Worm (Caenorhabditis elegans) whole organism, early embryonic: Measurements from ENCODE around the gene Y38F1A.7.

ENCODE experiments used
- B0310.2 ChIP-seq: sonication (generic microtip); optimal IDR thresholded peaks from 2 replicates; lab custom pipeline; 2016; ENCODE audit warnings: mild to moderate bottlenecking, missing genetic modification characterization, missing compliant biosample characterization
- F13C5.2 ChIP-seq: sonication (generic microtip); optimal IDR thresholded peaks from 2 replicates; lab custom pipeline; 2017; ENCODE audit warnings: mild to moderate bottlenecking, missing genetic modification characterization, inconsistent platforms, missing compliant biosample characterization
- aly-1 ChIP-seq: sonication (generic microtip); optimal IDR thresholded peaks from 2 replicates; lab custom pipeline; 2016; ENCODE audit warnings: missing genetic modification characterization, missing compliant biosample characterization
- ama-1 ChIP-seq: fragments of 150-350 bp; optimal IDR thresholded peaks from 2 replicates; lab custom pipeline; 2014
- ceh-13 ChIP-seq: fragments of 200-800 bp; sonication (Bioruptor generic); optimal IDR thresholded peaks from 2 replicates; lab custom pipeline; 2018; ENCODE audit warnings: mild to moderate bottlenecking, missing genetic modification characterization, missing compliant biosample characterization
- ceh-36 ChIP-seq: sonication (generic microtip); optimal IDR thresholded peaks from 2 replicates; lab custom pipeline; 2016; ENCODE audit warnings: missing genetic modification characterization, inconsistent platforms, missing compliant biosample characterization
- ets-7 ChIP-seq: sonication (generic microtip); optimal IDR thresholded peaks from 2 replicates; lab custom pipeline; 2016; ENCODE audit warnings: missing genotype, missing genetic modification characterization, missing compliant biosample characterization
- flt-1 ChIP-seq: fragments of 200-800 bp; sonication (Bioruptor generic); IDR thresholded peaks from 2 replicates; pipeline ENCODE4 v1.3.6; 2022; ENCODE audit warnings: missing genetic modification characterization, missing compliant biosample characterization
- hmbx-1 ChIP-seq: sonication (generic microtip); optimal IDR thresholded peaks from 2 replicates; lab custom pipeline; 2016; ENCODE audit warnings: mild to moderate bottlenecking, missing genetic modification characterization, missing compliant biosample characterization
- hmg-4 ChIP-seq: fragments of 200-800 bp; sonication (Bioruptor generic); optimal IDR thresholded peaks from 2 replicates; lab custom pipeline; 2018; ENCODE audit warnings: mild to moderate bottlenecking, missing genetic modification characterization, missing compliant biosample characterization
- hnd-1 ChIP-seq: sonication (generic microtip); optimal IDR thresholded peaks from 2 replicates; lab custom pipeline; 2016; ENCODE audit warnings: missing genetic modification characterization, missing compliant biosample characterization
- pes-1 ChIP-seq: fragments of 200-800 bp; sonication (Bioruptor generic); IDR thresholded peaks from 2 replicates; pipeline ENCODE4 v1.3.6; 2022; ENCODE audit warnings: missing genetic modification reagents, missing genetic modification characterization, missing compliant biosample characterization
- scrt-1 ChIP-seq: fragments of 200-800 bp; sonication (Bioruptor generic); IDR thresholded peaks from 2 replicates; pipeline ENCODE4 v1.3.6; 2022; ENCODE audit warnings: missing genetic modification characterization, missing compliant biosample characterization
- sea-1 ChIP-seq: fragments of 200-800 bp; sonication (Bioruptor generic); conservative IDR thresholded peaks from 2 replicates; pipeline ENCODE4 v1.3.6; 2022; ENCODE audit warnings: missing genetic modification characterization, missing compliant biosample characterization
- tbx-11 ChIP-seq: fragments of 200-800 bp; sonication (Bioruptor generic); IDR thresholded peaks from 2 replicates; pipeline ENCODE4 v1.3.6; 2022; ENCODE audit warnings: missing genetic modification characterization, missing compliant biosample characterization
- tbx-37 ChIP-seq: fragments of 200-800 bp; sonication (Bioruptor generic); conservative IDR thresholded peaks from 2 replicates; pipeline ENCODE4 v1.3.6; 2022; ENCODE audit warnings: missing genetic modification reagents, missing genetic modification characterization, missing compliant biosample characterization
- tra-4 ChIP-seq: sonication (generic microtip); optimal IDR thresholded peaks from 2 replicates; lab custom pipeline; 2017; ENCODE audit warnings: missing genetic modification characterization, missing compliant biosample characterization

The Y38F1A.7 gene

DNA sequence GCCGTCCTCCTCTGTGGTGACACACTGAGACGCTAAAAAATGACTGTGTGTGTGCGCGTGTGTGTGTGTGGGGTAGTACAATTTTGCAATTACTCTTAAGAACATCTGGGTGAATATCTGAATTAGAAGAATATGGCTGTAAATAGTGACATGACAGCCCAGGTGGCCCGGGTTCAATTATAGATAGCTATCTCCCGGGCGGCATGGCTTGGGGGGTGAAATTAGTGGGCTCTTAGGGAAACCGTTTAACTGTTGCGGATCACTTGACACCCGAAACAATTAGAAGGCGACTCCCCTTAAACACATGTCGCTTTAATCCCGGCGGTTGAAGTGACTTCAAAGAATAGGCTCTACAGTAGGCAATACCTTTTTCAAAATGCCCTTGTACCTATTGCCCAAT is 7.4 kb downstream of the Y38F1A.7 start:
- TF ChIP-seq aly-1 (tag; lab: Kevin White, UChicago) (no peak), tbx-37 (no peak), sea-1 (GFP tag; lab: Robert Waterston, UW) (no peak), hmg-4 (GFP tag; lab: Kevin White, UChicago) (no peak), F13C5.2 (tag; lab: Kevin White, UChicago) (no peak), B0310.2 (tag; lab: Kevin White, UChicago) (no peak), tbx-11 (no peak), ceh-36 (tag; lab: Kevin White, UChicago) (no peak), hnd-1 (tag; lab: Kevin White, UChicago) (no peak), flt-1 (GFP tag; lab: Robert Waterston, UW) (no peak), tra-4 (tag; lab: Kevin White, UChicago) (no peak), pes-1 (GFP tag; lab: Robert Waterston, UW) (no peak), ama-1 (lab: Kevin White, UChicago) (no peak), ets-7 (tag; lab: Kevin White, UChicago) (no peak), hmbx-1 (tag; lab: Kevin White, UChicago) (no peak)

ce11 chrII:12987799-12988198 is 9.8 kb downstream of the Y38F1A.7 start:
- TF ChIP-seq hmg-4 (GFP tag; lab: Kevin White, UChicago) (peak; percentile 44), tra-4 (tag; lab: Kevin White, UChicago) (no peak)

DNA sequence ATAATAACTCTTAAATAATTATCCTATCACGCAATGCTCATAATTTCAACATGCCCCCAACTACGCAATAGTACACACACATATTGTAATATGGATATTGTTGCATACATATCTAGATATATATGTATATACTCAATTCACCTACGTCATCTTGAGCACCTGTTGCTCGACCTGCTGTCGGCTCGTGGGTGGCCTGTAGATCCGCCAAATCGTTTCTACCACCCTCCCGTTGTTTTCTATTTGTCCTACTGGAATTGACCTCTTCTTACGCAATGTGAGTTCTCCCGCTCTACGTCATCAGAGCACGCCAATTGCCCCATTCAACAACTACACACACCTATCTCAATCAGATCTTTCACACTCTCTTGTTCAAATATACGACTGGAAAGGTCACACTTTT is 11.8 kb downstream of the Y38F1A.7 start:
- TF ChIP-seq pes-1 (GFP tag; lab: Robert Waterston, UW) (peak; percentile 32; the same call in 1 of the 2 replicates), aly-1 (tag; lab: Kevin White, UChicago) (no peak), tbx-37 (no peak)

DNA sequence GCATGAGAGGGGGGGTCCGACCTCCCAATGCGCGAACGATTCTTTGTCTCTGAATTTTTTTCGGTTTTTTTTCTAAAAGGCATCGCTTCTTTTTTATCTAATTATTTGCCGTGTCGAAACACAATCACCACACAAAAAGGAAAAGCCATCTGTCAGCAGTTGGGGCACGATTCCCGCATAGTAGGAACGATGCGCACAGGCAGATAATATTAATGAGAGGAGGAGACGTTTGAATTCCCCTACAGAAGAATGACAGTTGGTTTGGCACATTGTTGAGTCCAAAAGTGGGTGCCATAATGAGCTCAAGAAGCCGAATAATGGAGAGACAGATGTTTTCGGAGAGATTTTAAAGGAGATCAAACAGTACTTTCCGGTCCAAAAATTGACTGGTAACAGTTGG is 12.9 kb downstream of the Y38F1A.7 start:
- TF ChIP-seq ama-1 (lab: Kevin White, UChicago) (no peak), flt-1 (GFP tag; lab: Robert Waterston, UW) (no peak), tbx-37 (no peak), ceh-36 (tag; lab: Kevin White, UChicago) (no peak), sea-1 (GFP tag; lab: Robert Waterston, UW) (no peak), hnd-1 (tag; lab: Kevin White, UChicago) (no peak)

DNA sequence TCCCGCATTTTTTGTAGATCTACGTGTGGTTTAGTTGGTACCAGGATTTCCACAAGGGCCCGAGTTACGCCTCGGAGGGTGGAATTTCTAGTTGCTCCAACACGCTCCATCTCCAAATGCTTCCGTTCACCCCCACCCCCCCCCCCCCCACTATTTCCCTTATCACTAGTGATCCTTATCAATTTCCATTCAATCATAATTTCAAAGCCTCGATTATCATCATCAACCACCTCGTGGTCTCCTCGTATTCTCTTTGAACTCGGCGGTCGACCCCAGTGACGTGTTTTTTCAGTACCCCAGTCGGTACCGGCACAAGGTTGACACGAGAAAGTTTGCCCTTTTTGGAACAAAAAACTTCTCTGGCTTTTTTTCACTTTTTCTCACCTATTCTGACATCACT is 14.8 kb downstream of the Y38F1A.7 start:
- TF ChIP-seq hmbx-1 (tag; lab: Kevin White, UChicago): no peak
- TF ChIP-seq sea-1 (GFP tag; lab: Robert Waterston, UW): no peak
- TF ChIP-seq tbx-11: no peak
- no peak for TF ChIP-seq B0310.2 (tag; lab: Kevin White, UChicago)
- no peak for TF ChIP-seq hnd-1 (tag; lab: Kevin White, UChicago)
- TF ChIP-seq ceh-36 (tag; lab: Kevin White, UChicago): no peak
- TF ChIP-seq F13C5.2 (tag; lab: Kevin White, UChicago): no peak
- no peak for TF ChIP-seq pes-1 (GFP tag; lab: Robert Waterston, UW)

DNA sequence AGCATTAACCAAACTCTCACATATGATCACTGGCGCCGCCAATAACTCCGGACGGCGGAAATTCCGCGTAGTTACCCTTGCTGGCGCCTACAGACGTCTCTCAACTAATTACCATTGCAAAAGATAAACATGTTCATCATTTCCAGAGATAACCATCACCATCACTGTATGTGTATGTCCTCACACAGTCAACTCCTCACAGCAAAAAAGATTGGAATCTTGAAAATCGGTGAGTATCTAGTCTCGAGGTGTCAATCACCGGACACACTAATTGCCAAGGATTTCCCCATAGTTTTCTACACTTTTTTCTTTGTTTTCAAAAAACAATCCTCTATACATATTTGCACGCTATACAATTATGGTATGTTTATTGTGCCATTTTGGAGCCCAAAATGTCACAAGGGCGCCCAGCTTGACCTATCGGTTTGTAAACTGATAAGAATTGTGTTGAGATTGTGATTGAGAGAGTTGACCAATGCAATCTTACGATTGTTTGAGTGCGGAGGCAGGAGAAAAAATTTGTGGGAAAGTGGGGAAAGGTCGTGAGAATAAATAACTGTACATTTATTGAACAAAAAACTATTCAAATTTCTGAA is 15.5 kb downstream of the Y38F1A.7 start:
- no peak for TF ChIP-seq ama-1 (lab: Kevin White, UChicago)
- no peak for TF ChIP-seq B0310.2 (tag; lab: Kevin White, UChicago)
- no peak for TF ChIP-seq ceh-13 (GFP tag; lab: Kevin White, UChicago)
- no peak for TF ChIP-seq tbx-11
- no peak for TF ChIP-seq hmg-4 (GFP tag; lab: Kevin White, UChicago)

ce11 chrII:12980212-12980611 is 17.4 kb downstream of the Y38F1A.7 start, which contains the start of gene cyd-1:
cyd-1 (plus strand) TSS chrII:12980591.
- TF ChIP-seq sea-1 (GFP tag; lab: Robert Waterston, UW): no peak

DNA sequence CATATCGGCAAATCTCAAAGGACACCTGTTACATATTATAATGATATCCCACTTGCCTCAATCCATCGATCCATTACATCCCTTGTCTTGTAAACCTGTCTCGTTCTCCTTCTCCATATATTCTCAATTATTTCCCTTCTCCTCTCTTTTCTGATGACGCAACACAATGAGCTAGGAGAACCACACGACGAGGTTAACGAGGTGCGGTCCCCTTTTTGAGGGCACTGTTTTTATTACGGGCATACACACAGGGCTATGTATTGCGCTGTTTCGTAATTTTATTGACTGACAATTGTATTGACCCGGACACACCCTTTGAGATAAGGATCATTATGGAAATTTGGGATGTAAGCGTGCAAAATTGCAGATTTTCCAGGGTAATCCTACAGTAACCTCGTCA is 18.9 kb downstream of the Y38F1A.7 start:
- TF ChIP-seq ets-7 (tag; lab: Kevin White, UChicago) (no peak), hmg-4 (GFP tag; lab: Kevin White, UChicago) (no peak), F13C5.2 (tag; lab: Kevin White, UChicago) (no peak), ama-1 (lab: Kevin White, UChicago) (no peak), hmbx-1 (tag; lab: Kevin White, UChicago) (no peak), B0310.2 (tag; lab: Kevin White, UChicago) (no peak), sea-1 (GFP tag; lab: Robert Waterston, UW) (no peak), tbx-37 (no peak), tra-4 (tag; lab: Kevin White, UChicago) (no peak), ceh-36 (tag; lab: Kevin White, UChicago) (no peak), tbx-11 (no peak), aly-1 (tag; lab: Kevin White, UChicago) (no peak), ceh-13 (GFP tag; lab: Kevin White, UChicago) (no peak), hnd-1 (tag; lab: Kevin White, UChicago) (no peak)

- TF ChIP-seq tbx-37: no peak
- no peak for TF ChIP-seq flt-1 (GFP tag; lab: Robert Waterston, UW)
- no peak for TF ChIP-seq tra-4 (tag; lab: Kevin White, UChicago)
- TF ChIP-seq F13C5.2 (tag; lab: Kevin White, UChicago): no peak
- TF ChIP-seq pes-1 (GFP tag; lab: Robert Waterston, UW): no peak
- no peak for TF ChIP-seq hmbx-1 (tag; lab: Kevin White, UChicago)
- no peak for TF ChIP-seq tbx-11
- TF ChIP-seq ceh-36 (tag; lab: Kevin White, UChicago): no peak
- TF ChIP-seq hmg-4 (GFP tag; lab: Kevin White, UChicago): no peak
- no peak for TF ChIP-seq hnd-1 (tag; lab: Kevin White, UChicago)
- TF ChIP-seq ceh-13 (GFP tag; lab: Kevin White, UChicago): no peak
- no peak for TF ChIP-seq sea-1 (GFP tag; lab: Robert Waterston, UW)
- no peak for TF ChIP-seq aly-1 (tag; lab: Kevin White, UChicago)
- no peak for TF ChIP-seq scrt-1 (GFP tag; lab: Robert Waterston, UW)
- no peak for TF ChIP-seq ama-1 (lab: Kevin White, UChicago)
- no peak for TF ChIP-seq B0310.2 (tag; lab: Kevin White, UChicago)
- TF ChIP-seq ets-7 (tag; lab: Kevin White, UChicago): no peak
Observed at ce11 chrII:12969622-12970021, 28.0 kb downstream of the Y38F1A.7 start, which contains the start of gene Y38F1A.4. Y38F1A.4 (minus strand) TSS chrII:12969722.
